Worm (Caenorhabditis elegans) whole organism, L3 larva: ENCODE data around the gene R166.2.

Experiments
- elt-2 ChIP-seq: sonication (generic microtip); optimal IDR thresholded peaks from 2 replicates; lab custom pipeline; 2016; ENCODE audit warnings: missing genetic modification reagents, mild to moderate bottlenecking, missing genetic modification characterization, missing compliant biosample characterization
- fkh-10 ChIP-seq: sonication (generic microtip); optimal IDR thresholded peaks from 2 replicates; lab custom pipeline; 2017; ENCODE audit warnings: missing biosample characterization, missing genetic modification reagents, missing genetic modification characterization
- hmg-11 ChIP-seq: sonication (generic microtip); optimal IDR thresholded peaks from 2 replicates; lab custom pipeline; 2016; ENCODE audit warnings: missing genetic modification characterization, missing compliant biosample characterization
- lin-39 ChIP-seq: fragments of 150-350 bp; optimal IDR thresholded peaks from 2 replicates; lab custom pipeline; 2018; ENCODE audit warnings: missing biosample characterization, missing genetic modification reagents, missing genetic modification characterization
- mml-1 ChIP-seq: fragments of 150-350 bp; sonication (generic microtip); optimal IDR thresholded peaks from 3 replicates; lab custom pipeline; 2014; ENCODE audit warnings: missing biosample characterization, missing genetic modification characterization
- nhr-11 ChIP-seq: fragments of 150-350 bp; optimal IDR thresholded peaks from 2 replicates; lab custom pipeline; 2014; ENCODE audit warnings: missing biosample characterization, missing genetic modification characterization
- nhr-25 ChIP-seq: sonication (generic microtip); optimal IDR thresholded peaks from 2 replicates; lab custom pipeline; 2017; ENCODE audit warnings: missing biosample characterization, missing genetic modification characterization
- nhr-77 ChIP-seq: fragments of 150-350 bp; optimal IDR thresholded peaks from 2 replicates; lab custom pipeline; 2014; ENCODE audit warnings: missing biosample characterization, missing genetic modification characterization
- pha-4 ChIP-seq: fragments of 150-350 bp; optimal IDR thresholded peaks from 2 replicates; lab custom pipeline; 2014; ENCODE audit warnings: missing biosample characterization, missing genetic modification reagents, missing genetic modification characterization
- unc-39 ChIP-seq: sonication (generic microtip); optimal IDR thresholded peaks from 4 replicates; lab custom pipeline; 2017; ENCODE audit warnings: missing biosample characterization, missing genetic modification characterization

ce11 chrII:10554046-10554399, 16.6 kb upstream of the R166.2 start:
- TF ChIP-seq mml-1 (tag; lab: Kevin White, UChicago) (no peak), nhr-11 (tag; lab: Kevin White, UChicago) (no peak), hmg-11 (no peak), fkh-10 (GFP tag; lab: Kevin White, UChicago) (no peak), nhr-77 (tag; lab: Kevin White, UChicago) (no peak), nhr-25 (peak; percentile 18), pha-4 (tag; lab: Kevin White, UChicago) (no peak), unc-39 (tag; lab: Kevin White, UChicago) (no peak), lin-39 (tag; lab: Kevin White, UChicago) (no peak), elt-2 (no peak)
